Fruit fly (Drosophila melanogaster) whole organism, prepupa: Measurements from ENCODE around the gene CG13144.

ENCODE experiments used
- Blimp-1 ChIP-seq: fragments of 200-800 bp; sonication (Bioruptor generic); optimal IDR thresholded peaks from 3 replicates; lab custom pipeline; 2017; ENCODE audit warnings: missing biosample characterization, missing genetic modification characterization, mild to moderate bottlenecking, moderate library complexity, missing genetic modification reagents
- CG10631 ChIP-seq: fragments of 200-800 bp; sonication (Bioruptor generic); optimal IDR thresholded peaks from 2 replicates; lab custom pipeline; 2016; ENCODE audit warnings: missing biosample characterization, missing genetic modification characterization
- CG10669 ChIP-seq: fragments of 200-800 bp; sonication (Bioruptor generic); optimal IDR thresholded peaks from 3 replicates; lab custom pipeline; 2018; ENCODE audit warnings: missing biosample characterization, mild to moderate bottlenecking, missing genetic modification characterization, moderate library complexity
- CG11294 ChIP-seq: fragments of 200-800 bp; sonication (Bioruptor generic); IDR thresholded peaks from 2 replicates; pipeline ENCODE4 v1.3.6; 2022; ENCODE audit warnings: missing biosample characterization, missing genetic modification characterization
- CG11762 ChIP-seq: fragments of 200-800 bp; sonication (Bioruptor generic); optimal IDR thresholded peaks from 3 replicates; lab custom pipeline; 2016; ENCODE audit warnings: missing biosample characterization, missing genetic modification characterization; ENCODE audit not compliant: insufficient read depth
- CG11902 ChIP-seq: fragments of 200-800 bp; sonication (Bioruptor generic); optimal IDR thresholded peaks from 3 replicates; lab custom pipeline; 2016; ENCODE audit warnings: missing biosample characterization, missing genetic modification characterization
- CG15336 ChIP-seq: fragments of 200-800 bp; sonication (Bioruptor generic); IDR thresholded peaks from 2 replicates; pipeline ENCODE4 v1.3.6; 2022; ENCODE audit warnings: missing biosample characterization, missing genetic modification characterization
- CG16779 ChIP-seq: fragments of 200-800 bp; sonication (Bioruptor generic); optimal IDR thresholded peaks from 3 replicates; lab custom pipeline; 2017; ENCODE audit warnings: missing biosample characterization, mild to moderate bottlenecking, missing genetic modification characterization
- CG3032 ChIP-seq: fragments of 200-800 bp; optimal IDR thresholded peaks from 2 replicates; lab custom pipeline; 2019; ENCODE audit warnings: missing biosample characterization, mild to moderate bottlenecking, missing genetic modification characterization, moderate library complexity
- CG31627 ChIP-seq: fragments of 200-800 bp; sonication (Bioruptor generic); optimal IDR thresholded peaks from 3 replicates; lab custom pipeline; 2016; ENCODE audit warnings: missing biosample characterization, missing genetic modification characterization
- CG32006 ChIP-seq: fragments of 200-800 bp; sonication (Bioruptor generic); optimal IDR thresholded peaks from 3 replicates; lab custom pipeline; 2017; ENCODE audit warnings: missing biosample characterization, mild to moderate bottlenecking, missing genetic modification characterization
- CG3919 ChIP-seq: fragments of 200-800 bp; sonication (Bioruptor generic); optimal IDR thresholded peaks from 3 replicates; lab custom pipeline; 2016; ENCODE audit warnings: missing biosample characterization, missing genetic modification characterization
- CG4318 ChIP-seq: fragments of 200-800 bp; sonication (Bioruptor generic); optimal IDR thresholded peaks from 3 replicates; lab custom pipeline; 2017; ENCODE audit warnings: missing biosample characterization, mild to moderate bottlenecking, missing genetic modification characterization
- CG6163 ChIP-seq: fragments of 200-800 bp; sonication (Bioruptor generic); IDR thresholded peaks from 3 replicates; pipeline ENCODE4 v1.3.6; 2022; ENCODE audit warnings: missing biosample characterization, missing genetic modification characterization
- CG6276 ChIP-seq: fragments of 200-800 bp; sonication (Bioruptor generic); optimal IDR thresholded peaks from 2 replicates; lab custom pipeline; 2017; ENCODE audit warnings: missing biosample characterization, mild to moderate bottlenecking, missing genetic modification characterization
- CG6792 ChIP-seq: fragments of 200-800 bp; sonication (Bioruptor generic); optimal IDR thresholded peaks from 3 replicates; lab custom pipeline; 2016; ENCODE audit warnings: missing biosample characterization, missing genetic modification characterization
- CG6808 ChIP-seq: fragments of 200-800 bp; sonication (Bioruptor generic); optimal IDR thresholded peaks from 3 replicates; lab custom pipeline; 2017; ENCODE audit warnings: missing biosample characterization, missing genetic modification characterization, mild to moderate bottlenecking, moderate library complexity, missing genetic modification reagents
- CG6854 ChIP-seq: fragments of 200-800 bp; sonication (Bioruptor generic); optimal IDR thresholded peaks from 2 replicates; lab custom pipeline; 2017; ENCODE audit warnings: missing biosample characterization, mild to moderate bottlenecking, missing genetic modification characterization
- CG7368 ChIP-seq: fragments of 200-800 bp; sonication (Bioruptor generic); optimal IDR thresholded peaks from 3 replicates; lab custom pipeline; 2016; ENCODE audit warnings: missing biosample characterization, missing genetic modification characterization
- CG8119 ChIP-seq: fragments of 200-800 bp; sonication (Bioruptor generic); IDR thresholded peaks from 3 replicates; pipeline ENCODE4 v1.3.6; 2022; ENCODE audit warnings: missing biosample characterization, missing genetic modification characterization
- CG8632 ChIP-seq: fragments of 200-800 bp; sonication (Bioruptor generic); optimal IDR thresholded peaks from 3 replicates; lab custom pipeline; 2016; ENCODE audit warnings: missing biosample characterization, missing genetic modification characterization
- CG9139 ChIP-seq: fragments of 200-800 bp; sonication (Bioruptor generic); optimal IDR thresholded peaks from 3 replicates; lab custom pipeline; 2017; ENCODE audit warnings: missing biosample characterization, mild to moderate bottlenecking, missing genetic modification characterization
- Eip75B ChIP-seq: fragments of 200-800 bp; sonication (Bioruptor generic); optimal IDR thresholded peaks from 3 replicates; lab custom pipeline; 2016; ENCODE audit warnings: missing biosample characterization, missing genetic modification characterization
- Eip78C ChIP-seq: fragments of 200-800 bp; sonication (Bioruptor generic); peaks from one replicate; lab custom pipeline; 2016; ENCODE audit warnings: missing biosample characterization, missing genetic modification characterization
- Eip93F ChIP-seq: fragments of 200-800 bp; sonication (Bioruptor generic); optimal IDR thresholded peaks from 2 replicates; lab custom pipeline; 2016; ENCODE audit warnings: missing biosample characterization, mild to moderate bottlenecking, missing genetic modification characterization
- Ets21C ChIP-seq: fragments of 200-800 bp; sonication (Bioruptor generic); optimal IDR thresholded peaks from 3 replicates; lab custom pipeline; 2016; ENCODE audit warnings: missing biosample characterization, missing genetic modification characterization
- Ets96B ChIP-seq: fragments of 200-800 bp; optimal IDR thresholded peaks from 2 replicates; lab custom pipeline; 2019; ENCODE audit warnings: missing biosample characterization, mild to moderate bottlenecking, missing genetic modification characterization, moderate library complexity
- Hr38 ChIP-seq: sonication (Bioruptor generic); optimal IDR thresholded peaks from 2 replicates; lab custom pipeline; 2016; ENCODE audit warnings: missing biosample characterization, missing genetic modification characterization
- Hr39 ChIP-seq: fragments of 200-800 bp; sonication (Bioruptor generic); optimal IDR thresholded peaks from 2 replicates; lab custom pipeline; 2016; ENCODE audit warnings: missing biosample characterization, missing genetic modification characterization
- Hr4 ChIP-seq: fragments of 200-800 bp; sonication (Bioruptor generic); optimal IDR thresholded peaks from 3 replicates; lab custom pipeline; 2016; ENCODE audit warnings: missing biosample characterization, missing genetic modification characterization
- Lpt ChIP-seq: fragments of 200-800 bp; sonication (Bioruptor generic); optimal IDR thresholded peaks from 3 replicates; lab custom pipeline; 2016; ENCODE audit warnings: missing biosample characterization, missing genetic modification characterization
- Met ChIP-seq: fragments of 200-800 bp; sonication (Bioruptor generic); optimal IDR thresholded peaks from 3 replicates; lab custom pipeline; 2016; ENCODE audit warnings: missing biosample characterization, missing genetic modification characterization
- OdsH ChIP-seq: fragments of 200-800 bp; sonication (Bioruptor generic); optimal IDR thresholded peaks from 3 replicates; lab custom pipeline; 2016; ENCODE audit warnings: missing biosample characterization, missing genetic modification characterization
- Smox ChIP-seq: fragments of 200-800 bp; sonication (Bioruptor generic); optimal IDR thresholded peaks from 3 replicates; lab custom pipeline; 2016; ENCODE audit warnings: missing biosample characterization, missing genetic modification characterization
- Sox102F ChIP-seq: fragments of 200-800 bp; sonication (Bioruptor generic); optimal IDR thresholded peaks from 2 replicates; lab custom pipeline; 2016; ENCODE audit warnings: missing biosample characterization, mild to moderate bottlenecking, missing genetic modification characterization
- Sox14 ChIP-seq: fragments of 200-800 bp; sonication (Bioruptor generic); optimal IDR thresholded peaks from 3 replicates; lab custom pipeline; 2016; ENCODE audit warnings: missing biosample characterization, missing genetic modification characterization
- Sox15 ChIP-seq: fragments of 200-800 bp; sonication (Bioruptor generic); optimal IDR thresholded peaks from 3 replicates; lab custom pipeline; 2016; ENCODE audit warnings: missing biosample characterization, missing genetic modification characterization
- acj6 ChIP-seq: fragments of 200-800 bp; sonication (Bioruptor generic); optimal IDR thresholded peaks from 3 replicates; lab custom pipeline; 2016; ENCODE audit warnings: missing biosample characterization, missing genetic modification characterization
- cyc ChIP-seq: fragments of 200-800 bp; sonication (Bioruptor generic); optimal IDR thresholded peaks from 3 replicates; lab custom pipeline; 2016; ENCODE audit warnings: missing biosample characterization, missing genetic modification characterization
- dac ChIP-seq: fragments of 200-800 bp; sonication (Bioruptor generic); optimal IDR thresholded peaks from 2 replicates; lab custom pipeline; 2017; ENCODE audit warnings: missing biosample characterization, mild to moderate bottlenecking, missing genetic modification characterization
- dsx ChIP-seq: fragments of 200-800 bp; optimal IDR thresholded peaks from 3 replicates; lab custom pipeline; 2019; ENCODE audit warnings: missing biosample characterization, mild to moderate bottlenecking, missing genetic modification characterization, moderate library complexity; ENCODE audit not compliant: poor library complexity, severe bottlenecking
- eg ChIP-seq: fragments of 200-800 bp; sonication (Bioruptor generic); IDR thresholded peaks from 3 replicates; pipeline ENCODE4 v1.3.6; 2022; ENCODE audit warnings: missing biosample characterization, missing genetic modification characterization
- esn ChIP-seq: fragments of 200-800 bp; sonication (Bioruptor generic); optimal IDR thresholded peaks from 2 replicates; lab custom pipeline; 2016; ENCODE audit warnings: missing biosample characterization, mild to moderate bottlenecking, missing genetic modification characterization, moderate library complexity
- fd59A ChIP-seq: fragments of 200-800 bp; sonication (Bioruptor generic); optimal IDR thresholded peaks from 2 replicates; lab custom pipeline; 2017; ENCODE audit warnings: missing biosample characterization, mild to moderate bottlenecking, missing genetic modification characterization, missing genetic modification reagents
- fd85E ChIP-seq: fragments of 200-800 bp; sonication (Bioruptor generic); optimal IDR thresholded peaks from 3 replicates; lab custom pipeline; 2016; ENCODE audit warnings: missing biosample characterization, missing genetic modification characterization
- fkh ChIP-seq: fragments of 200-800 bp; sonication (Bioruptor generic); optimal IDR thresholded peaks from 3 replicates; lab custom pipeline; 2017; ENCODE audit warnings: missing biosample characterization, mild to moderate bottlenecking, missing genetic modification characterization, moderate library complexity
- lz ChIP-seq: fragments of 200-800 bp; sonication (Bioruptor generic); optimal IDR thresholded peaks from 3 replicates; lab custom pipeline; 2016; ENCODE audit warnings: missing biosample characterization, missing genetic modification characterization
- pdm3 ChIP-seq: fragments of 200-800 bp; sonication (Bioruptor generic); optimal IDR thresholded peaks from 3 replicates; lab custom pipeline; 2016; ENCODE audit warnings: missing biosample characterization, missing genetic modification characterization
- salr ChIP-seq, 2 experiments: fragments of 200-800 bp; sonication (Bioruptor generic); optimal IDR thresholded peaks; 3 replicates each; lab custom pipeline; 2016 to 2018; ENCODE audit warnings: missing biosample characterization in 2 of 2, missing genetic modification characterization in 2 of 2, mild to moderate bottlenecking in 1 of 2
- ss ChIP-seq, 2 experiments: fragments of 200-800 bp; sonication (Bioruptor generic); optimal IDR thresholded peaks; 2 replicates in 1 of 2; 3 replicates in 1 of 2; lab custom pipeline; 2017 to 2018; ENCODE audit warnings: mild to moderate bottlenecking in 2 of 2, missing biosample characterization in 2 of 2, missing genetic modification characterization in 2 of 2, moderate library complexity in 1 of 2
- topi ChIP-seq: fragments of 200-800 bp; sonication (Bioruptor generic); optimal IDR thresholded peaks from 3 replicates; lab custom pipeline; 2016; ENCODE audit warnings: missing biosample characterization, missing genetic modification characterization
- vri ChIP-seq: fragments of 200-800 bp; sonication (Bioruptor generic); optimal IDR thresholded peaks from 3 replicates; lab custom pipeline; 2016; ENCODE audit warnings: missing biosample characterization, mild to moderate bottlenecking, missing genetic modification characterization

Gene CG13144

dm6 chr2L:10519225-10519624 is 28.0 kb upstream of the CG13144 start:
- TF ChIP-seq CG31627 (GFP tag; lab: Kevin White, UChicago) (peak; percentile 90), fd59A (GFP tag; lab: Kevin White, UChicago) (peak; percentile 76), Hr38 (GFP tag; lab: Kevin White, UChicago) (no peak), dsx (GFP tag; lab: Kevin White, UChicago) (peak; percentile 86), fd85E (GFP tag; lab: Kevin White, UChicago) (peak; percentile 52), Lpt (GFP tag; lab: Kevin White, UChicago) (peak; percentile 62), vri (GFP tag; lab: Kevin White, UChicago) (peak; percentile 71), esn (GFP tag; lab: Kevin White, UChicago) (peak; percentile 94), CG11762 (peak; percentile 63), Eip78C (GFP tag; lab: Kevin White, UChicago) (peak; percentile 98), CG6808 (peak; percentile 77), Blimp-1 (GFP tag; lab: Kevin White, UChicago) (peak; percentile 61), CG8119 (GFP tag; lab: Robert Waterston, UW) (peak; percentile 82), eg (GFP tag; lab: Robert Waterston, UW) (peak; percentile 86), OdsH (GFP tag; lab: Kevin White, UChicago) (peak; percentile 85), acj6 (peak; percentile 85), CG3032 (peak; percentile 84), Ets21C (GFP tag; lab: Kevin White, UChicago) (peak; percentile 77), CG6163 (peak; percentile 89), pdm3 (peak; percentile 89), CG3919 (GFP tag; lab: Kevin White, UChicago) (peak; percentile 87), CG10669 (GFP tag; lab: Kevin White, UChicago) (peak; percentile 88), CG9139 (GFP tag; lab: Kevin White, UChicago) (peak; percentile 63), Met (GFP tag; lab: Kevin White, UChicago) (peak; percentile 87), Eip75B (peak; percentile 87), lz (GFP tag; lab: Kevin White, UChicago) (peak; percentile 89), Hr39 (peak; percentile 91), Ets96B (tag; lab: Kevin White, UChicago) (peak; percentile 91), fkh (no peak), topi (peak; percentile 90), Sox14 (GFP tag; lab: Kevin White, UChicago) (peak; percentile 91), Smox (peak; percentile 87), ss (GFP tag; optimal IDR thresholded peaks at IDR 0.05; lab: Kevin White, UChicago) (peak; percentile 71 to 84), CG6792 (GFP tag; lab: Kevin White, UChicago) (peak; percentile 91), CG16779 (tag; lab: Kevin White, UChicago) (peak; percentile 58), CG10631 (GFP tag; lab: Kevin White, UChicago) (peak; percentile 76), salr (GFP tag; optimal IDR thresholded peaks at IDR 0.05; lab: Kevin White, UChicago) (peak; percentile 17 to 72), dac (GFP tag; lab: Kevin White, UChicago) (no peak), cyc (GFP tag; lab: Kevin White, UChicago) (peak; percentile 90), CG7368 (GFP tag; lab: Kevin White, UChicago) (peak; percentile 79), Sox102F (GFP tag; lab: Kevin White, UChicago) (peak; percentile 90), CG32006 (GFP tag; lab: Kevin White, UChicago) (peak; percentile 66), Sox15 (GFP tag; lab: Kevin White, UChicago) (peak; percentile 80), CG8632 (GFP tag; lab: Kevin White, UChicago) (peak; percentile 85), Hr4 (GFP tag; lab: Kevin White, UChicago) (peak; percentile 67), CG11902 (GFP tag; lab: Kevin White, UChicago) (peak; percentile 85), CG6854 (peak; percentile 64), CG6276 (GFP tag; lab: Kevin White, UChicago) (peak; percentile 67), CG4318 (GFP tag; lab: Kevin White, UChicago) (peak; percentile 24), CG15336 (GFP tag; lab: Robert Waterston, UW) (peak; percentile 82), Eip93F (GFP tag; lab: Kevin White, UChicago) (peak; percentile 47), CG11294 (peak; percentile 67)
